Fruit fly (Drosophila melanogaster) whole organism, embryonic: ENCODE measurements around the gene Sbp2.

ENCODE experiments used
- Asciz ChIP-seq: fragments of 200-800 bp; sonication (Bioruptor generic); optimal IDR thresholded peaks from 2 replicates; lab custom pipeline; 2017; ENCODE audit warnings: missing biosample characterization, mild to moderate bottlenecking, missing genetic modification characterization, missing genetic modification reagents
- Atf-2 ChIP-seq: fragments of 200-800 bp; sonication (Bioruptor generic); optimal IDR thresholded peaks from 2 replicates; lab custom pipeline; 2016; ENCODE audit warnings: missing biosample characterization, missing genetic modification characterization
- Awh ChIP-seq: fragments of 200-800 bp; sonication (Bioruptor generic); IDR thresholded peaks from 2 replicates; pipeline ENCODE4, ENCODE4 v1.3.6; 2022; ENCODE audit warnings: missing biosample characterization, missing genetic modification characterization
- Bdp1 ChIP-seq: fragments of 200-800 bp; sonication (Bioruptor generic); optimal IDR thresholded peaks from 3 replicates; lab custom pipeline; 2016; ENCODE audit warnings: missing biosample characterization, missing genetic modification characterization
- CG10543 ChIP-seq: fragments of 200-800 bp; sonication (Bioruptor generic); optimal IDR thresholded peaks from 3 replicates; lab custom pipeline; 2017; ENCODE audit warnings: missing biosample characterization, mild to moderate bottlenecking, missing genetic modification characterization, moderate library complexity
- CG11093 ChIP-seq: fragments of 200-800 bp; sonication (Bioruptor generic); IDR thresholded peaks from 3 replicates; pipeline ENCODE4 v1.3.6; 2022; ENCODE audit warnings: missing biosample characterization, missing genetic modification characterization
- CG11695 ChIP-seq: fragments of 200-800 bp; sonication (Bioruptor generic); IDR thresholded peaks from 3 replicates; pipeline ENCODE4 v1.3.6; 2022; ENCODE audit warnings: missing biosample characterization, missing genetic modification characterization
- CG11723 ChIP-seq: fragments of 200-800 bp; sonication (Bioruptor generic); optimal IDR thresholded peaks from 2 replicates; lab custom pipeline; 2017; ENCODE audit warnings: missing biosample characterization, mild to moderate bottlenecking, missing genetic modification characterization
- CG1529 ChIP-seq: fragments of 200-800 bp; sonication (Bioruptor generic); optimal IDR thresholded peaks from 3 replicates; lab custom pipeline; 2018; ENCODE audit warnings: missing biosample characterization, missing genetic modification characterization
- CG17328 ChIP-seq: fragments of 200-800 bp; sonication (Bioruptor generic); IDR thresholded peaks from 2 replicates; pipeline ENCODE4 v1.3.6; 2022; ENCODE audit warnings: missing biosample characterization, missing genetic modification characterization
- CG17361 ChIP-seq: fragments of 200-800 bp; sonication (Bioruptor generic); IDR thresholded peaks from 3 replicates; pipeline ENCODE4 v1.3.6; 2022; ENCODE audit warnings: missing biosample characterization, missing genetic modification characterization
- CG17612 ChIP-seq: fragments of 200-800 bp; sonication (Bioruptor generic); IDR thresholded peaks from 2 replicates; pipeline ENCODE4 v1.3.6; 2022; ENCODE audit warnings: missing biosample characterization, missing genetic modification characterization
- CG1832 ChIP-seq: fragments of 200-800 bp; sonication (Bioruptor generic); optimal IDR thresholded peaks from 2 replicates; lab custom pipeline; 2017; ENCODE audit warnings: missing biosample characterization, mild to moderate bottlenecking, missing genetic modification characterization, inconsistent platforms
- CG2889 ChIP-seq: fragments of 200-800 bp; sonication (Bioruptor generic); IDR thresholded peaks from 3 replicates; pipeline ENCODE4 v1.3.6; 2022; ENCODE audit warnings: missing biosample characterization, missing genetic modification characterization
- CG3065 ChIP-seq: fragments of 200-800 bp; sonication (Bioruptor generic); optimal IDR thresholded peaks from 2 replicates; lab custom pipeline; 2016; ENCODE audit warnings: missing biosample characterization, missing genetic modification characterization
- CG31441 ChIP-seq: fragments of 200-800 bp; sonication (Bioruptor generic); IDR thresholded peaks from 2 replicates; pipeline ENCODE4 v1.3.6; 2022; ENCODE audit warnings: missing biosample characterization, missing genetic modification characterization
- CG3163 ChIP-seq: fragments of 200-800 bp; sonication (Bioruptor generic); optimal IDR thresholded peaks from 3 replicates; lab custom pipeline; 2016; ENCODE audit warnings: missing biosample characterization, missing genetic modification characterization
- CG3847 ChIP-seq: fragments of 200-800 bp; sonication (Bioruptor generic); IDR thresholded peaks from 2 replicates; pipeline ENCODE4 v1.3.6; 2022; ENCODE audit warnings: missing biosample characterization, missing genetic modification characterization
- CG4617 ChIP-seq: fragments of 200-800 bp; sonication (Bioruptor generic); optimal IDR thresholded peaks from 3 replicates; lab custom pipeline; 2016; ENCODE audit warnings: missing biosample characterization, missing genetic modification characterization, borderline replicate concordance
- CG7928 ChIP-seq: fragments of 200-800 bp; sonication (Bioruptor generic); optimal IDR thresholded peaks from 2 replicates; lab custom pipeline; 2017; ENCODE audit warnings: missing biosample characterization, mild to moderate bottlenecking, missing genetic modification characterization
- CG8359 ChIP-seq: fragments of 200-800 bp; sonication (Bioruptor generic); optimal IDR thresholded peaks from 2 replicates; lab custom pipeline; 2017; ENCODE audit warnings: missing biosample characterization, mild to moderate bottlenecking, missing genetic modification characterization, borderline replicate concordance
- CG9817 ChIP-seq: fragments of 200-800 bp; sonication (Bioruptor generic); optimal IDR thresholded peaks from 2 replicates; lab custom pipeline; 2018; ENCODE audit warnings: missing biosample characterization, mild to moderate bottlenecking, missing genetic modification characterization, moderate library complexity
- Camta ChIP-seq: fragments of 200-800 bp; sonication (Bioruptor generic); optimal IDR thresholded peaks from 2 replicates; lab custom pipeline; 2016; ENCODE audit warnings: missing biosample characterization, missing genetic modification characterization
- Doc3 ChIP-seq: fragments of 200-800 bp; sonication (Bioruptor generic); IDR thresholded peaks from 3 replicates; pipeline ENCODE4 v1.3.6; 2022; ENCODE audit warnings: missing biosample characterization, missing genetic modification characterization; ENCODE audit not compliant: partially characterized antibody
- Ets65A ChIP-seq: fragments of 200-800 bp; sonication (Bioruptor generic); peaks from one replicate; lab custom pipeline; 2016; ENCODE audit warnings: missing biosample characterization, missing genetic modification characterization
- Lim3 ChIP-seq: fragments of 200-800 bp; sonication (Bioruptor generic); IDR thresholded peaks from 2 replicates; pipeline ENCODE4 v1.3.6; 2022; ENCODE audit warnings: missing biosample characterization, missing genetic modification characterization
- Lpt ChIP-seq: fragments of >200 bp; optimal IDR thresholded peaks from 2 replicates; lab custom pipeline; 2018; ENCODE audit warnings: missing biosample characterization, missing genetic modification characterization
- MBD-R2 ChIP-seq: fragments of 200-800 bp; sonication (Bioruptor generic); IDR thresholded peaks from 2 replicates; pipeline ENCODE4 v1.3.6; 2022; ENCODE audit warnings: missing biosample characterization, missing genetic modification characterization
- Meics ChIP-seq: fragments of 200-800 bp; sonication (Bioruptor generic); optimal IDR thresholded peaks from 2 replicates; lab custom pipeline; 2017; ENCODE audit warnings: missing biosample characterization, mild to moderate bottlenecking, missing genetic modification characterization
- Mrtf ChIP-seq: fragments of 200-800 bp; sonication (Bioruptor generic); IDR thresholded peaks from 3 replicates; pipeline ENCODE4 v1.3.6; 2022; ENCODE audit warnings: missing biosample characterization, missing genetic modification characterization
- Nf-YB ChIP-seq: fragments of 200-800 bp; sonication (Bioruptor generic); optimal IDR thresholded peaks from 3 replicates; lab custom pipeline; 2019; ENCODE audit warnings: missing biosample characterization, mild to moderate bottlenecking, missing genetic modification characterization, moderate library complexity
- Oli ChIP-seq: fragments of 200-800 bp; sonication (Bioruptor generic); optimal IDR thresholded peaks from 2 replicates; lab custom pipeline; 2018; ENCODE audit warnings: missing biosample characterization, mild to moderate bottlenecking, missing genetic modification characterization, moderate library complexity
- Ptx1 ChIP-seq: fragments of 200-800 bp; sonication (Bioruptor generic); IDR thresholded peaks from 2 replicates; pipeline ENCODE4 v1.3.6; 2022; ENCODE audit warnings: missing biosample characterization, missing genetic modification characterization
- ab ChIP-seq: fragments of 200-800 bp; sonication (Bioruptor generic); optimal IDR thresholded peaks from 2 replicates; lab custom pipeline; 2016; ENCODE audit warnings: missing biosample characterization, missing genetic modification characterization
- abd-A ChIP-seq: fragments of 200-800 bp; sonication (Bioruptor generic); optimal IDR thresholded peaks from 3 replicates; lab custom pipeline; 2019; ENCODE audit warnings: missing biosample characterization, mild to moderate bottlenecking, missing genetic modification characterization, moderate library complexity
- ara ChIP-seq: fragments of 200-800 bp; sonication (Bioruptor generic); IDR thresholded peaks from 2 replicates; pipeline ENCODE4 v1.3.6; 2022; ENCODE audit warnings: missing biosample characterization, missing genetic modification characterization
- ase ChIP-seq: fragments of 200-800 bp; sonication (Bioruptor generic); IDR thresholded peaks from 3 replicates; pipeline ENCODE4 v1.3.6; 2022; ENCODE audit warnings: missing biosample characterization, missing genetic modification characterization
- ash1 ChIP-seq: fragments of 200-800 bp; sonication (Bioruptor generic); optimal IDR thresholded peaks from 2 replicates; lab custom pipeline; 2018; ENCODE audit warnings: missing biosample characterization, mild to moderate bottlenecking, missing genetic modification characterization
- corto ChIP-seq: fragments of 200-800 bp; sonication (Bioruptor generic); optimal IDR thresholded peaks from 2 replicates; lab custom pipeline; 2016; ENCODE audit warnings: missing biosample characterization, mild to moderate bottlenecking, missing genetic modification characterization, moderate library complexity
- disco-r ChIP-seq: fragments of 200-800 bp; sonication (Bioruptor generic); optimal IDR thresholded peaks from 2 replicates; lab custom pipeline; 2016; ENCODE audit warnings: missing biosample characterization, missing genetic modification characterization
- esg ChIP-seq: fragments of 200-800 bp; sonication (Bioruptor generic); conservative IDR thresholded peaks from 2 replicates; pipeline ENCODE4 v1.3.6; 2022; ENCODE audit warnings: missing biosample characterization, missing genetic modification characterization
- fd3F ChIP-seq: fragments of 200-800 bp; sonication (Bioruptor generic); optimal IDR thresholded peaks from 2 replicates; lab custom pipeline; 2018; ENCODE audit warnings: missing biosample characterization, mild to moderate bottlenecking, missing genetic modification characterization, moderate library complexity
- klu ChIP-seq: fragments of 200-800 bp; sonication (Bioruptor generic); IDR thresholded peaks from 2 replicates; pipeline ENCODE4 v1.3.6; 2022; ENCODE audit warnings: missing biosample characterization, missing genetic modification characterization
- kni ChIP-seq: fragments of 200-800 bp; sonication (Bioruptor generic); optimal IDR thresholded peaks from 3 replicates; lab custom pipeline; 2017; ENCODE audit warnings: mild to moderate bottlenecking, missing biosample characterization, missing genetic modification reagents, missing genetic modification characterization
- lab ChIP-seq: fragments of 200-800 bp; sonication (Bioruptor generic); optimal IDR thresholded peaks from 3 replicates; lab custom pipeline; 2017; ENCODE audit warnings: missing biosample characterization, missing genetic modification characterization, mild to moderate bottlenecking, moderate library complexity, missing genetic modification reagents
- nmo ChIP-seq: fragments of 200-800 bp; sonication (Bioruptor generic); optimal IDR thresholded peaks from 2 replicates; lab custom pipeline; 2018; ENCODE audit warnings: missing biosample characterization, mild to moderate bottlenecking, missing genetic modification characterization, moderate library complexity
- salm ChIP-seq: fragments of 200-800 bp; sonication (Bioruptor generic); optimal IDR thresholded peaks from 2 replicates; lab custom pipeline; 2018; ENCODE audit warnings: missing biosample characterization, mild to moderate bottlenecking, missing genetic modification characterization
- tll ChIP-seq, 2 experiments: fragments of 200-800 bp in 1 of 2; fragments of >200 bp in 1 of 2; sonication (Bioruptor generic) in 1 of 2; optimal IDR thresholded peaks; 2 replicates each; lab custom pipeline; 2017 to 2019; ENCODE audit warnings: missing biosample characterization in 2 of 2, missing genetic modification characterization in 2 of 2, mild to moderate bottlenecking in 1 of 2, moderate library complexity in 1 of 2
- unc-4 ChIP-seq: fragments of 200-800 bp; sonication (Bioruptor generic); IDR thresholded peaks from 2 replicates; pipeline ENCODE4 v1.3.6; 2022; ENCODE audit warnings: missing biosample characterization, missing genetic modification characterization; ENCODE audit not compliant: partially characterized antibody
- zen ChIP-seq: fragments of 200-800 bp; sonication (Bioruptor generic); optimal IDR thresholded peaks from 3 replicates; lab custom pipeline; 2018; ENCODE audit warnings: missing biosample characterization, mild to moderate bottlenecking, missing genetic modification characterization, moderate library complexity

Sbp2 gene

dm6 chr3L:8336372-8336771, 32.4 kb downstream of the Sbp2 start, which contains the start of gene Cpr66Cb:
Gene Cpr66Cb, plus strand, starts transcription at chr3L:8336672.
- TF ChIP-seq esg (GFP tag; lab: Robert Waterston, UW), result no peak
- TF ChIP-seq Ets65A (GFP tag; lab: Kevin White, UChicago), result peak; percentile 62

dm6 chr3L:8338921-8339320, 35.0 kb downstream of the Sbp2 start, which contains the start of gene Pex2:
Gene Pex2, plus strand, starts transcription at chr3L:8339051.
- TF ChIP-seq kni (GFP tag; lab: Kevin White, UChicago) (no peak), lab (GFP tag; lab: Kevin White, UChicago) (peak; percentile 30), CG3847 (GFP tag; lab: Robert Waterston, UW) (no peak), CG11695 (GFP tag; lab: Robert Waterston, UW) (no peak), CG10543 (GFP tag; lab: Kevin White, UChicago) (no peak), Doc3 (GFP tag; lab: Robert Waterston, UW) (0 out of 3 replicates have a peak, but pooled peaks have one; percentile 21), ase (GFP tag; lab: Robert Waterston, UW) (no peak), tll (GFP tag; optimal IDR thresholded peaks at IDR 0.05; lab: Kevin White, UChicago) (no peak), disco-r (GFP tag; lab: Kevin White, UChicago) (no peak), CG1832 (no peak), fd3F (GFP tag; lab: Kevin White, UChicago) (no peak), klu (no peak), CG3163 (GFP tag; lab: Kevin White, UChicago) (no peak), ara (no peak), CG7928 (GFP tag; lab: Kevin White, UChicago) (no peak), CG17328 (no peak), MBD-R2 (peak; percentile 39; the same call in 1 of the 2 replicates), unc-4 (GFP tag; lab: Robert Waterston, UW) (0 out of 2 replicates have a peak, but pooled peaks have one; percentile 25), CG3065 (GFP tag; lab: Kevin White, UChicago) (no peak), abd-A (no peak), CG17612 (GFP tag; lab: Robert Waterston, UW) (no peak), zen (tag; lab: Kevin White, UChicago) (no peak), CG8359 (GFP tag; lab: Kevin White, UChicago) (no peak), ab (GFP tag; lab: Kevin White, UChicago) (no peak), Bdp1 (GFP tag; lab: Kevin White, UChicago) (no peak), CG4617 (GFP tag; lab: Kevin White, UChicago) (peak; percentile 9), Lpt (GFP tag; lab: Kevin White, UChicago) (no peak), CG31441 (GFP tag; lab: Robert Waterston, UW) (no peak), Oli (tag; lab: Kevin White, UChicago) (no peak), Camta (GFP tag; lab: Kevin White, UChicago) (no peak), Nf-YB (GFP tag; lab: Kevin White, UChicago) (no peak), Lim3 (GFP tag; lab: Robert Waterston, UW) (no peak), CG9817 (no peak), CG11093 (GFP tag; lab: Robert Waterston, UW) (no peak), CG17361 (GFP tag; lab: Robert Waterston, UW) (no peak), corto (GFP tag; lab: Kevin White, UChicago) (no peak), CG11723 (GFP tag; lab: Kevin White, UChicago) (no peak), Asciz (GFP tag; lab: Kevin White, UChicago) (no peak), Mrtf (GFP tag; lab: Robert Waterston, UW) (no peak), CG2889 (GFP tag; lab: Robert Waterston, UW) (no peak), CG1529 (no peak), salm (tag; lab: Kevin White, UChicago) (no peak), ash1 (GFP tag; lab: Kevin White, UChicago) (no peak), Atf-2 (GFP tag; lab: Kevin White, UChicago) (no peak), Meics (no peak), Ptx1 (GFP tag; lab: Robert Waterston, UW) (no peak), nmo (GFP tag; lab: Kevin White, UChicago) (no peak), Awh (GFP tag; lab: Robert Waterston, UW) (no peak)
